Worm (Caenorhabditis elegans): ENCODE measurements around the gene C53C11.4.

- no peak for TF ChIP-seq cog-1 (tag; optimal IDR thresholded peaks at IDR 0.05)
- no peak for TF ChIP-seq ztf-23 (GFP tag; IDR thresholded peaks at IDR 0.05)
- no peak for TF ChIP-seq tab-1 (GFP tag; IDR thresholded peaks at IDR 0.05)
- TF ChIP-seq klf-2 (GFP tag; conservative IDR thresholded peaks at IDR 0.05), result no peak
- TF ChIP-seq ztf-29 (GFP tag; IDR thresholded peaks at IDR 0.05), result no peak
- no peak for TF ChIP-seq ref-1 (GFP tag; conservative IDR thresholded peaks at IDR 0.05)
- TF ChIP-seq med-1 (GFP tag; optimal IDR thresholded peaks at IDR 0.05; ENCODE audit: insufficient read depth), result no peak
- TF ChIP-seq flt-1 (GFP tag; IDR thresholded peaks at IDR 0.05), result no peak
These were observed 8.8 kb upstream of the C53C11.4 start, which contains the start of gene C33E10.10 for ce11 chrX:17301900-17302299.
